Fruit fly (Drosophila melanogaster) whole organism, embryonic: ENCODE data around the gene Hpr1.

ENCODE experiments used
- Abd-B ChIP-seq: fragments of 200-800 bp; sonication (Bioruptor generic); optimal IDR thresholded peaks from 2 replicates; lab custom pipeline; 2018; ENCODE audit warnings: missing biosample characterization, mild to moderate bottlenecking, missing genetic modification characterization, moderate library complexity
- Bgb ChIP-seq: fragments of 200-800 bp; sonication (Bioruptor generic); IDR thresholded peaks from 2 replicates; pipeline ENCODE4 v1.3.6; 2022; ENCODE audit warnings: missing biosample characterization, missing genetic modification characterization; ENCODE audit not compliant: partially characterized antibody
- CG1024 ChIP-seq: fragments of 200-800 bp; sonication (Bioruptor generic); IDR thresholded peaks from 2 replicates; pipeline ENCODE4 v1.3.6; 2022; ENCODE audit warnings: missing biosample characterization, missing genetic modification characterization
- CG10654 ChIP-seq: fragments of 200-800 bp; sonication (Bioruptor generic); optimal IDR thresholded peaks from 2 replicates; lab custom pipeline; 2016; ENCODE audit warnings: missing biosample characterization, missing genetic modification characterization
- CG11247 ChIP-seq: fragments of 200-800 bp; sonication (Bioruptor generic); IDR thresholded peaks from 2 replicates; pipeline ENCODE4 v1.3.6; 2022; ENCODE audit warnings: missing biosample characterization, missing genetic modification characterization
- CG12071 ChIP-seq: fragments of 200-800 bp; sonication (Bioruptor generic); optimal IDR thresholded peaks from 3 replicates; lab custom pipeline; 2018; ENCODE audit warnings: missing biosample characterization, mild to moderate bottlenecking, missing genetic modification characterization
- CG13296 ChIP-seq: fragments of 200-800 bp; sonication (Bioruptor generic); optimal IDR thresholded peaks from 3 replicates; lab custom pipeline; 2018; ENCODE audit warnings: missing biosample characterization, mild to moderate bottlenecking, missing genetic modification characterization
- CG13624 ChIP-seq: fragments of 200-800 bp; sonication (Bioruptor generic); optimal IDR thresholded peaks from 2 replicates; lab custom pipeline; 2016; ENCODE audit warnings: missing biosample characterization, missing genetic modification characterization
- CG15011 ChIP-seq: fragments of 200-800 bp; sonication (Bioruptor generic); optimal IDR thresholded peaks from 3 replicates; lab custom pipeline; 2018; ENCODE audit warnings: missing biosample characterization, mild to moderate bottlenecking, missing genetic modification characterization
- CG1603 ChIP-seq: fragments of 200-800 bp; sonication (Bioruptor generic); optimal IDR thresholded peaks from 2 replicates; lab custom pipeline; 2019; ENCODE audit warnings: missing biosample characterization, mild to moderate bottlenecking, missing genetic modification characterization, moderate library complexity
- CG18262 ChIP-seq: fragments of 200-800 bp; optimal IDR thresholded peaks from 3 replicates; lab custom pipeline; 2019; ENCODE audit warnings: missing biosample characterization, mild to moderate bottlenecking, missing genetic modification characterization, moderate library complexity
- CG30403 ChIP-seq: fragments of 200-800 bp; sonication (Bioruptor generic); optimal IDR thresholded peaks from 3 replicates; lab custom pipeline; 2016; ENCODE audit warnings: missing biosample characterization, missing genetic modification characterization
- CG33557 ChIP-seq: fragments of 200-800 bp; sonication (Bioruptor generic); optimal IDR thresholded peaks from 2 replicates; lab custom pipeline; 2019; ENCODE audit warnings: missing biosample characterization, mild to moderate bottlenecking, missing genetic modification characterization, moderate library complexity
- CG34422 ChIP-seq: fragments of 200-800 bp; sonication (Bioruptor generic); IDR thresholded peaks from 3 replicates; pipeline ENCODE4 v1.3.6; 2022; ENCODE audit warnings: missing biosample characterization, missing genetic modification characterization
- CG3995 ChIP-seq: fragments of 200-800 bp; sonication (Bioruptor generic); optimal IDR thresholded peaks from 3 replicates; lab custom pipeline; 2016; ENCODE audit warnings: missing biosample characterization, missing genetic modification characterization
- CG4360 ChIP-seq: fragments of 200-800 bp; sonication (Bioruptor generic); IDR thresholded peaks from 2 replicates; pipeline ENCODE4 v1.3.6; 2022; ENCODE audit warnings: missing biosample characterization, missing genetic modification characterization
- CG6791 ChIP-seq: fragments of 200-800 bp; sonication (Bioruptor generic); IDR thresholded peaks from 3 replicates; pipeline ENCODE4 v1.3.6; 2022; ENCODE audit warnings: missing biosample characterization, missing genetic modification characterization; ENCODE audit not compliant: partially characterized antibody
- CG6813 ChIP-seq: fragments of 200-800 bp; sonication (Bioruptor generic); optimal IDR thresholded peaks from 2 replicates; lab custom pipeline; 2017; ENCODE audit warnings: missing biosample characterization, missing genetic modification characterization, mild to moderate bottlenecking, moderate library complexity, missing genetic modification reagents
- CG7928 ChIP-seq: fragments of 200-800 bp; sonication (Bioruptor generic); optimal IDR thresholded peaks from 2 replicates; lab custom pipeline; 2017; ENCODE audit warnings: missing biosample characterization, mild to moderate bottlenecking, missing genetic modification characterization
- Chrac-16 ChIP-seq: fragments of 200-800 bp; sonication (Bioruptor generic); optimal IDR thresholded peaks from 3 replicates; lab custom pipeline; 2016; ENCODE audit warnings: missing biosample characterization, missing genetic modification characterization
- ERR ChIP-seq: fragments of 200-800 bp; sonication (Bioruptor generic); optimal IDR thresholded peaks from 2 replicates; lab custom pipeline; 2016; ENCODE audit warnings: missing biosample characterization, missing genetic modification characterization
- Fer1 ChIP-seq: fragments of 200-800 bp; sonication (Bioruptor generic); optimal IDR thresholded peaks from 2 replicates; lab custom pipeline; 2017; ENCODE audit warnings: missing biosample characterization, mild to moderate bottlenecking, missing genetic modification characterization
- Fer3 ChIP-seq: fragments of 200-800 bp; sonication (Bioruptor generic); optimal IDR thresholded peaks from 2 replicates; lab custom pipeline; 2018; ENCODE audit warnings: missing biosample characterization, mild to moderate bottlenecking, missing genetic modification characterization, moderate library complexity
- HLH3B ChIP-seq: fragments of 200-800 bp; sonication (Bioruptor generic); IDR thresholded peaks from 2 replicates; pipeline ENCODE4 v1.3.6; 2022; ENCODE audit warnings: missing biosample characterization, missing genetic modification characterization
- HLH4C ChIP-seq: fragments of 200-800 bp; sonication (Bioruptor generic); IDR thresholded peaks from 3 replicates; pipeline ENCODE4 v1.3.6; 2022; ENCODE audit warnings: missing biosample characterization, missing genetic modification characterization; ENCODE audit not compliant: partially characterized antibody
- Lpt ChIP-seq: fragments of >200 bp; optimal IDR thresholded peaks from 2 replicates; lab custom pipeline; 2018; ENCODE audit warnings: missing biosample characterization, missing genetic modification characterization
- MESR4 ChIP-seq: fragments of 200-800 bp; sonication (Bioruptor generic); optimal IDR thresholded peaks from 2 replicates; lab custom pipeline; 2018; ENCODE audit warnings: missing biosample characterization, mild to moderate bottlenecking, missing genetic modification characterization, moderate library complexity
- Rx ChIP-seq: fragments of 200-800 bp; sonication (Bioruptor generic); IDR thresholded peaks from 2 replicates; pipeline ENCODE4 v1.3.6; 2022; ENCODE audit warnings: missing biosample characterization, missing genetic modification characterization
- Scr ChIP-seq: fragments of 200-800 bp; sonication (Bioruptor generic); IDR thresholded peaks from 2 replicates; pipeline ENCODE4 v1.3.6; 2022; ENCODE audit warnings: missing biosample characterization, missing genetic modification characterization; ENCODE audit not compliant: partially characterized antibody
- TFAM ChIP-seq: fragments of 200-800 bp; sonication (Bioruptor generic); optimal IDR thresholded peaks from 2 replicates; lab custom pipeline; 2017; ENCODE audit warnings: missing biosample characterization, missing genetic modification characterization, inconsistent platforms
- abd-A ChIP-seq: fragments of 200-800 bp; sonication (Bioruptor generic); optimal IDR thresholded peaks from 3 replicates; lab custom pipeline; 2019; ENCODE audit warnings: missing biosample characterization, mild to moderate bottlenecking, missing genetic modification characterization, moderate library complexity
- al ChIP-seq: fragments of 200-800 bp; sonication (Bioruptor generic); IDR thresholded peaks from 2 replicates; pipeline ENCODE4 v1.3.6; 2022; ENCODE audit warnings: missing biosample characterization, missing genetic modification characterization
- cas ChIP-seq: fragments of 200-800 bp; sonication (Bioruptor generic); IDR thresholded peaks from 2 replicates; pipeline ENCODE4 v1.3.6; 2022; ENCODE audit warnings: missing biosample characterization, missing genetic modification characterization
- chinmo ChIP-seq: fragments of 200-800 bp; sonication (Bioruptor generic); IDR thresholded peaks from 4 replicates; pipeline ENCODE4 v1.3.6; 2022; ENCODE audit warnings: missing biosample characterization, missing genetic modification characterization; ENCODE audit not compliant: partially characterized antibody
- corto ChIP-seq: fragments of 200-800 bp; sonication (Bioruptor generic); optimal IDR thresholded peaks from 2 replicates; lab custom pipeline; 2016; ENCODE audit warnings: missing biosample characterization, mild to moderate bottlenecking, missing genetic modification characterization, moderate library complexity
- dimm ChIP-seq: fragments of 200-800 bp; sonication (Bioruptor generic); IDR thresholded peaks from 2 replicates; pipeline ENCODE4 v1.3.6; 2022; ENCODE audit warnings: missing biosample characterization, missing genetic modification characterization
- emc ChIP-seq: fragments of 200-800 bp; sonication (Bioruptor generic); optimal IDR thresholded peaks from 2 replicates; lab custom pipeline; 2016; ENCODE audit warnings: missing biosample characterization, missing genetic modification characterization
- gcm2 ChIP-seq: fragments of 200-800 bp; sonication (Bioruptor generic); optimal IDR thresholded peaks from 2 replicates; lab custom pipeline; 2016; ENCODE audit warnings: missing biosample characterization, missing genetic modification characterization
- hkb ChIP-seq, 2 experiments: fragments of 200-800 bp in 1 of 2; fragments of >200 bp in 1 of 2; sonication (Bioruptor generic) in 1 of 2; IDR thresholded peaks in 1 of 2; optimal IDR thresholded peaks in 1 of 2; 2 replicates each; pipeline versions ENCODE4 v1.3.6 to Lab custom; 2017 to 2022; ENCODE audit warnings: missing biosample characterization in 1 of 2, missing genetic modification characterization in 1 of 2
- lola ChIP-seq, 3 experiments: fragments of >200 bp in 2 of 3; fragments of 200-800 bp in 1 of 3; sonication (Bioruptor generic) in 1 of 3; optimal IDR thresholded peaks; 2 replicates each; lab custom pipeline; 2017 to 2019; ENCODE audit warnings: missing biosample characterization in 3 of 3, missing genetic modification characterization in 3 of 3, mild to moderate bottlenecking in 1 of 3, moderate library complexity in 1 of 3
- luna ChIP-seq: fragments of 200-800 bp; sonication (Bioruptor generic); optimal IDR thresholded peaks from 2 replicates; lab custom pipeline; 2016; ENCODE audit warnings: missing biosample characterization, missing genetic modification characterization
- mld ChIP-seq: fragments of 200-800 bp; sonication (Bioruptor generic); IDR thresholded peaks from 3 replicates; pipeline ENCODE4 v1.3.6; 2022; ENCODE audit warnings: missing biosample characterization, missing genetic modification characterization; ENCODE audit not compliant: partially characterized antibody
- nerfin-1 ChIP-seq: fragments of 200-800 bp; sonication (Bioruptor generic); optimal IDR thresholded peaks from 3 replicates; lab custom pipeline; 2019; ENCODE audit warnings: missing biosample characterization, mild to moderate bottlenecking, missing genetic modification characterization, moderate library complexity
- pfk ChIP-seq: fragments of 200-800 bp; sonication (Bioruptor generic); optimal IDR thresholded peaks from 2 replicates; lab custom pipeline; 2018; ENCODE audit warnings: missing biosample characterization, mild to moderate bottlenecking, missing genetic modification characterization, moderate library complexity
- ro ChIP-seq: fragments of 200-800 bp; sonication (Bioruptor generic); IDR thresholded peaks from 2 replicates; pipeline ENCODE4 v1.3.6; 2022; ENCODE audit warnings: missing biosample characterization, missing genetic modification characterization
- sens-2 ChIP-seq: fragments of 200-800 bp; sonication (Bioruptor generic); IDR thresholded peaks from 2 replicates; pipeline ENCODE4 v1.3.6; 2022; ENCODE audit warnings: missing biosample characterization, missing genetic modification characterization
- sisA ChIP-seq: fragments of 200-800 bp; sonication (Bioruptor generic); IDR thresholded peaks from 2 replicates; pipeline ENCODE4 v1.3.6; 2022; ENCODE audit warnings: missing biosample characterization, missing genetic modification characterization
- slbo ChIP-seq: fragments of 200-800 bp; sonication (Bioruptor generic); IDR thresholded peaks from 2 replicates; pipeline ENCODE4 v1.3.6; 2022; ENCODE audit warnings: missing biosample characterization, missing genetic modification characterization
- zen ChIP-seq: fragments of 200-800 bp; sonication (Bioruptor generic); optimal IDR thresholded peaks from 3 replicates; lab custom pipeline; 2018; ENCODE audit warnings: missing biosample characterization, mild to moderate bottlenecking, missing genetic modification characterization, moderate library complexity
- zfh1 ChIP-seq: fragments of 200-800 bp; sonication (Bioruptor generic); IDR thresholded peaks from 3 replicates; pipeline ENCODE4 v1.3.6; 2022; ENCODE audit warnings: missing biosample characterization, missing genetic modification characterization

Gene Hpr1

dm6 chr3R:5824456-5824855 lies 3.2 kb upstream of the Hpr1 start, which contains the start of the genes Sec20 and dgrn (continued):
- TF ChIP-seq hkb (optimal IDR thresholded peaks at IDR 0.05; lab: Kevin White, UChicago) (no peak), hkb (GFP tag; IDR thresholded peaks at IDR 0.05; lab: Robert Waterston, UW) (peak; percentile 46; the same call in 1 of the 2 replicates), Chrac-16 (GFP tag; lab: Kevin White, UChicago) (peak; percentile 66), CG12071 (GFP tag; lab: Kevin White, UChicago) (no peak), Abd-B (peak; percentile 60), CG34422 (peak; percentile 37; the same call in 1 of the 3 replicates), CG1024 (GFP tag; lab: Robert Waterston, UW) (no peak), lola (GFP tag; optimal IDR thresholded peaks at IDR 0.05; lab: Kevin White, UChicago) (peak in 1 of 3 experiments; percentile 69), HLH4C (peak; percentile 92), CG6813 (GFP tag; lab: Kevin White, UChicago) (no peak), TFAM (GFP tag; lab: Kevin White, UChicago) (no peak), sens-2 (GFP tag; lab: Robert Waterston, UW) (no peak), CG33557 (GFP tag; lab: Kevin White, UChicago) (no peak), cas (no peak), Rx (GFP tag; lab: Robert Waterston, UW) (0 out of 2 replicates have a peak, but pooled peaks have one; percentile 25), slbo (peak; percentile 84), Scr (peak; percentile 97), CG4360 (GFP tag; lab: Robert Waterston, UW) (no peak), CG11247 (peak; percentile 74), CG10654 (GFP tag; lab: Kevin White, UChicago) (peak; percentile 50), CG1603 (tag; lab: Kevin White, UChicago) (peak; percentile 41), zfh1 (GFP tag; lab: Robert Waterston, UW) (peak; percentile 66), pfk (GFP tag; lab: Kevin White, UChicago) (no peak), MESR4 (GFP tag; lab: Kevin White, UChicago) (peak; percentile 38), luna (GFP tag; lab: Kevin White, UChicago) (no peak), gcm2 (no peak), al (GFP tag; lab: Robert Waterston, UW) (peak; percentile 47; the same call in 1 of the 2 replicates), CG3995 (GFP tag; lab: Kevin White, UChicago) (peak; percentile 61), CG7928 (no peak), Lpt (no peak), Fer3 (tag; lab: Kevin White, UChicago) (peak; percentile 56), CG15011 (GFP tag; lab: Kevin White, UChicago) (no peak), emc (GFP tag; lab: Kevin White, UChicago) (no peak), Fer1 (GFP tag; lab: Kevin White, UChicago) (peak; percentile 59), CG13624 (GFP tag; lab: Kevin White, UChicago) (peak; percentile 25), Bgb (peak; percentile 95), nerfin-1 (tag; lab: Kevin White, UChicago) (peak; percentile 60), CG6791 (GFP tag; lab: Robert Waterston, UW) (peak; percentile 92), corto (GFP tag; lab: Kevin White, UChicago) (peak; percentile 63), mld (GFP tag; lab: Robert Waterston, UW) (peak; percentile 92), ro (GFP tag; lab: Robert Waterston, UW) (no peak), CG30403 (GFP tag; lab: Kevin White, UChicago) (peak; percentile 84), CG18262 (tag; lab: Kevin White, UChicago) (peak; percentile 72), CG13296 (GFP tag; lab: Kevin White, UChicago) (peak; percentile 38), dimm (GFP tag; lab: Robert Waterston, UW) (no peak), chinmo (peak; percentile 85; the same call in 3 of the 4 replicates), ERR (GFP tag; lab: Kevin White, UChicago) (no peak), HLH3B (GFP tag; lab: Robert Waterston, UW) (peak; percentile 61), zen (tag; lab: Kevin White, UChicago) (peak; percentile 69), sisA (GFP tag; lab: Robert Waterston, UW) (peak; percentile 60), abd-A (tag; lab: Kevin White, UChicago) (no peak)
